Worm (Caenorhabditis elegans): ENCODE data around the gene B0457.2.
A peak's percentile ranks its signal among the peaks of the same experiment; 100 is the strongest.

The B0457.2 gene

DNA sequence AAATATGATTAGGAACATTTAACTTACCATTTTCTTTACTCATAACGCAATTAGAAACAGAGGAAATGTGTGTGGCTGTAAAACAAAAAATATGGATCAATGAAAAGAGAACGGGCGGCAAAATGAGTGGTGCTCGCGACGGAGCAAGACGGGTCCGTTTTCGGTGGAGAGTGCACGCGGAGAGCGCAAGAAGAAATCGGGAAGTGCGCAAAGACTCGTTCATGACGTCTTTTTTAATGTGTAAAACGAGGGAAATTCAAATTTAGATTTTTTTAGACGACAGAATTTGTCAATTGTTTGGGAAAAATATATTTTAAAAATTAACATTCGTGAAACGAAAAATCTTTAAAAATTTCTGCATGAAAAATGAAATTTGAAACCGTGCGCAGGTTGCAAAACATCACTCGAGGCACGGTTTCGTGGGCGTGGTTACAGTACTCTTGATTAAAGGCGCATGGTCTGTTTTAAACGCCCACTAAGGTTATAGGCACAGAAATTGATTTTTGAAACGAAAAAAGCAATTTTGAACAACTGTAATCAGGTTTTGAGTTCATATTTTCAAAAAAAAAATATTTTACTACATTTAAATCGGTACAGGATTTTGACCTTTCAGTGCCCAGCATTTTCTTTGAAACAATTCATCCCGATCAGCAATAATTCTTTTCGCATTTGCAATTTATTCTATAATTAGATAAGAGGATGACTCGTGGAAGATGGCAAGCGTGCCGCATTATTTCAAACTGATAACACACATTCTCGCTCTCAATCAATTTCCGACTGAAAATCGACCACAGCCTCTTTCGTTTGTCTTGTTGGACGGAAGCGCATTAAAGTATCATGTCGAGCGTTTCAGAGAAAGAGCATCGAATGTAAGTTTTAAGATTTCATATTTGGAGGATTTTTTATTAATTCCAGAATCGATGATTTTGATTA, 43.2 kb upstream of the B0457.2 start, which contains the start of the genes szy-20 and C18E9.5 (continued):
- TF ChIP-seq jun-1 (tag; optimal IDR thresholded peaks at IDR 0.05) (no peak), hlh-30 (tag; optimal IDR thresholded peaks at IDR 0.05; ENCODE audit: insufficient read depth) (peak; percentile 75), spr-3 (GFP tag; optimal IDR thresholded peaks at IDR 0.05) (no peak), zip-2 (tag; optimal IDR thresholded peaks at IDR 0.05) (no peak), set-16 (GFP tag; IDR thresholded peaks at IDR 0.05) (peak; percentile 40; the same call in 1 of the 2 replicates), pqm-1 (tag; optimal IDR thresholded peaks at IDR 0.05) (peak; percentile 89), nhr-6 (tag; optimal IDR thresholded peaks at IDR 0.05) (peak; percentile 46), T26A8.4 (GFP tag; IDR thresholded peaks at IDR 0.05) (peak; percentile 61; the same call in 1 of the 2 replicates), duxl-1 (tag; optimal IDR thresholded peaks at IDR 0.05; ENCODE audit: poor library complexity) (no peak), dpl-1 (GFP tag; optimal IDR thresholded peaks at IDR 0.05) (peak; percentile 96), nhr-11 (tag; optimal IDR thresholded peaks at IDR 0.05) (peak; percentile 41), lin-29 (GFP tag; IDR thresholded peaks at IDR 0.05) (no peak), aly-2 (tag; optimal IDR thresholded peaks at IDR 0.05) (no peak), nhr-25 (tag; optimal IDR thresholded peaks at IDR 0.05; ENCODE audit: borderline replicate concordance, insufficient read depth) (no peak), ctbp-1 (GFP tag; IDR thresholded peaks at IDR 0.05) (peak; percentile 52; the same call in 1 of the 2 replicates), mxl-2 (GFP tag; conservative IDR thresholded peaks at IDR 0.05) (no peak), vab-7 (GFP tag; IDR thresholded peaks at IDR 0.05) (0 out of 2 replicates have a peak, but pooled peaks have one; percentile 13), egl-43 (GFP tag; IDR thresholded peaks at IDR 0.05) (peak; percentile 68), F49E8.2 (tag; optimal IDR thresholded peaks at IDR 0.05; ENCODE audit: borderline replicate concordance) (peak; percentile 32), nhr-28 (tag; optimal IDR thresholded peaks at IDR 0.05) (peak; percentile 20), T20F7.1 (GFP tag; optimal IDR thresholded peaks at IDR 0.05) (peak; percentile 87), hlh-11 (tag; optimal IDR thresholded peaks at IDR 0.05) (peak; percentile 48), pha-4 (GFP tag; IDR thresholded peaks at IDR 0.05) (peak; percentile 61), pha-4 (tag; optimal IDR thresholded peaks at IDR 0.05) (no peak), cey-2 (tag; optimal IDR thresholded peaks at IDR 0.05; ENCODE audit: borderline replicate concordance, insufficient read depth) (no peak), gei-8 (GFP tag; optimal IDR thresholded peaks at IDR 0.05) (no peak), F37D6.2 (tag; optimal IDR thresholded peaks at IDR 0.05) (peak; percentile 65), nhr-77 (tag; optimal IDR thresholded peaks at IDR 0.05) (peak; percentile 43), fos-1 (tag; optimal IDR thresholded peaks at IDR 0.05) (no peak), ces-1 (GFP tag; optimal IDR thresholded peaks at IDR 0.05) (no peak), lsy-2 (tag; optimal IDR thresholded peaks at IDR 0.05) (peak; percentile 9 to 92), ceh-28 (tag; optimal IDR thresholded peaks at IDR 0.05) (no peak), R02D3.7 (tag; optimal IDR thresholded peaks at IDR 0.05) (no peak), lin-38 (GFP tag; IDR thresholded peaks at IDR 0.05) (peak; percentile 75)

DNA sequence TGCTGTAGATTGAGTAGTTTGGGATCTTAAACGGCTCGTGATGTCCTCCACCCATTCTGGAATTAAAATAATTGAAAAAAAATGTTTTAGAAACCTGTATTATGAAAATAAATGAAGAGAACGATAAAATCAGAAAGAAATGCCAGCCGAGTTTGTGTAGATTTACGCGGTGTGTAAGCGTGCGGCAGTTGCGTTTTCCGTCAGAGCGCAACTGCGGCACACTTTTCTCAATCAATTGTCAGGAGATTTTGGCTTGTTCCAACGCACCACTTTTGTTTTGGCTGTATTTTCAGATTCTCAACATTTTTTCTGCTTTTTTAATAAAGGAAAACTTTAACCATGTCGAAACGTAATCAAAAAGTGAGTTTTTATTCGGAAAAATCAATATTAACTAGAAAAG, 38.5 kb upstream of the B0457.2 start, which contains the start of the genes ndub-3 and C18E9.2:
ndub-3 (minus strand) TSS at position 56 of the 400 bp plus-strand sequence.
C18E9.2 (plus strand) TSS at position 172 of the 400 bp plus-strand sequence.
- TF ChIP-seq nhr-111 (GFP tag; optimal IDR thresholded peaks at IDR 0.05) = no peak
- no peak for TF ChIP-seq ZK546.5 (tag; optimal IDR thresholded peaks at IDR 0.05)
- peak; percentile 65 for TF ChIP-seq hlh-30 (tag; optimal IDR thresholded peaks at IDR 0.05; ENCODE audit: insufficient read depth)
- TF ChIP-seq Y5F2A.4 (GFP tag; optimal IDR thresholded peaks at IDR 0.05) = no peak
- no peak for TF ChIP-seq lin-39 (tag; optimal IDR thresholded peaks at IDR 0.05)
- no peak for TF ChIP-seq ztf-7 (tag; optimal IDR thresholded peaks at IDR 0.05)
- TF ChIP-seq mdt-29 (GFP tag; IDR thresholded peaks at IDR 0.05) = no peak
- no peak for TF ChIP-seq ceh-44 (GFP tag; IDR thresholded peaks at IDR 0.05)
- TF ChIP-seq egl-43 (GFP tag; IDR thresholded peaks at IDR 0.05) = no peak
- no peak for TF ChIP-seq pqm-1 (tag; optimal IDR thresholded peaks at IDR 0.05)
- TF ChIP-seq attf-4 (tag; optimal IDR thresholded peaks at IDR 0.05) = no peak
- TF ChIP-seq dpl-1 (GFP tag; optimal IDR thresholded peaks at IDR 0.05) = peak; percentile 27
- no peak for TF ChIP-seq set-16 (GFP tag; IDR thresholded peaks at IDR 0.05)
- no peak for TF ChIP-seq F26F4.8 (GFP tag; conservative IDR thresholded peaks at IDR 0.05)
- no peak for TF ChIP-seq nhr-102 (tag; optimal IDR thresholded peaks at IDR 0.05)
- peak; percentile 63 for TF ChIP-seq mes-2 (tag; optimal IDR thresholded peaks at IDR 0.05; ENCODE audit: poor library complexity, severe bottlenecking)
- TF ChIP-seq dve-1 (tag; optimal IDR thresholded peaks at IDR 0.05; ENCODE audit: insufficient read depth) = peak; percentile 22
- TF ChIP-seq F10B5.3 (tag; optimal IDR thresholded peaks at IDR 0.05) = no peak
- no peak for TF ChIP-seq T20F7.1 (GFP tag; optimal IDR thresholded peaks at IDR 0.05)
- TF ChIP-seq snpc-4 (tag; optimal IDR thresholded peaks at IDR 0.05) = no peak
- TF ChIP-seq nhr-6 (tag; optimal IDR thresholded peaks at IDR 0.05) = peak; percentile 44
